Worm (Caenorhabditis elegans): ENCODE data around the gene zer-1.

- TF ChIP-seq pqm-1 (tag; optimal IDR thresholded peaks at IDR 0.05) (no peak), sox-4 (tag; optimal IDR thresholded peaks at IDR 0.05) (no peak)
These were observed 22.9 kb upstream of the zer-1 start, which contains the start of gene crls-1 for ce11 chrIII:909540-909939.

Measured in whole organism, late embryonic.